Worm (Caenorhabditis elegans): ENCODE data around the gene pde-12.

pde-12 gene

DNA sequence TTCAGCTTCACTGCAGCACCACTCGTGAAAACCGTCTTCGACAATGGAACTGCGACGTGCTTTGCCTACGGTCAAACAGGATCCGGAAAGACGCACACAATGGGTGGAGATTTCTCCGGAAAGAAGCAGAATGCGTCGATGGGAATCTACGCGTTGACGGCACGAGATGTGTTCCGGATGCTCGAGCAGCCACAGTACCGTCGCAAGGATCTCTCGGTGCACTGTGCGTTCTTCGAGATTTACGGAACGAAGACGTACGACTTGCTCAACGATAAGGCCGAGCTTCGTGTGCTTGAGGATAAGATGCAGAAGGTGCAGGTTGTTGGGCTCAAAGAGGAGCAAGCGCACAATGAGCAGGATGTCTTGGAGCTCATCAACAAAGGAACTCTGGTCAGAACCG lies 35.3 kb downstream of the pde-12 start:
- TF ChIP-seq ztf-26 (tag; optimal IDR thresholded peaks at IDR 0.05) (no peak), attf-6 (GFP tag; IDR thresholded peaks at IDR 0.05) (0 out of 2 replicates have a peak, but pooled peaks have one; percentile 10)

- TF ChIP-seq nfyb-1 (GFP tag; IDR thresholded peaks at IDR 0.05) (no peak), hrde-1 (tag; optimal IDR thresholded peaks at IDR 0.05; ENCODE audit: borderline replicate concordance) (no peak), egrh-3 (GFP tag; IDR thresholded peaks at IDR 0.05) (peak; percentile 55; the same call in 1 of the 2 replicates), aptf-2 (GFP tag; conservative IDR thresholded peaks at IDR 0.05) (no peak), F33H1.4 (GFP tag; IDR thresholded peaks at IDR 0.05) (no peak), repo-1 (tag; optimal IDR thresholded peaks at IDR 0.05) (no peak), ztf-3 (GFP tag; optimal IDR thresholded peaks at IDR 0.05) (no peak), attf-5 (GFP tag; optimal IDR thresholded peaks at IDR 0.05) (peak; percentile 5), chd-7 (tag; optimal IDR thresholded peaks at IDR 0.05) (peak; percentile 8), hsf-1 (GFP tag; IDR thresholded peaks at IDR 0.05) (peak; percentile 23), pbrm-1 (GFP tag; IDR thresholded peaks at IDR 0.05) (no peak), snpc-1.3 (tag; optimal IDR thresholded peaks at IDR 0.05; ENCODE audit: insufficient read depth) (no peak), ceh-91 (GFP tag; IDR thresholded peaks at IDR 0.05) (no peak), let-607 (tag; optimal IDR thresholded peaks at IDR 0.05) (no peak), attf-6 (GFP tag; IDR thresholded peaks at IDR 0.05) (0 out of 2 replicates have a peak, but pooled peaks have one; percentile 26), Y95B8A.8 (GFP tag; IDR thresholded peaks at IDR 0.05) (0 out of 2 replicates have a peak, but pooled peaks have one; percentile 5), F52B5.7 (tag; optimal IDR thresholded peaks at IDR 0.05) (no peak), egl-18 (GFP tag; IDR thresholded peaks at IDR 0.05) (no peak), Y53G8AR.9 (GFP tag; conservative IDR thresholded peaks at IDR 0.05) (no peak), F39B2.1 (GFP tag; IDR thresholded peaks at IDR 0.05) (no peak), zfh-2 (GFP tag; conservative IDR thresholded peaks at IDR 0.05) (peak; percentile 80), madf-6 (GFP tag; IDR thresholded peaks at IDR 0.05) (peak; percentile 59), snpc-3.4 (tag; optimal IDR thresholded peaks at IDR 0.05) (no peak), ceh-40 (GFP tag; IDR thresholded peaks at IDR 0.05) (no peak), B0336.3 (GFP tag; IDR thresholded peaks at IDR 0.05) (0 out of 2 replicates have a peak, but pooled peaks have one; percentile 7), ZK185.1 (tag; optimal IDR thresholded peaks at IDR 0.05; ENCODE audit: poor library complexity, severe bottlenecking) (no peak)
Observed at ce11 chrIII:10808802-10809201, 36.0 kb downstream of the pde-12 start.

DNA sequence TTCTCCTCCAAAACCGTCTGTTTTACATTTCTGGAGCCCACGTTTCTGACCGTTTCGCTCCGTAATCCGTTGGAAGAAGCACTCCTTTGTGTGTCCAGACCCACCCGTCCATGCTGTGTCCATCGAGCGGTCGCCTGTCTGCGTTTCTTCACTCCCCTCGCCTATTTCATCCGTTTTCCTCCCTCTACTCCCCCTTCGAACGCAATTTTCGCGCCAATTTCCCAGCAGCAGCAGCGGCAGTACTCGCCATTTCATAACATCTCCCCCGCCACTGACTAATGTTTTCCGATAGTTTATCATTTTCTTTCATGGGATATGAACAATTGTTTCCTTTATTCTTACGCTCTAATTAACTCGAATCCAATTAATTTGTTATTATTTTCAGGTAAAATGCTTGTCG lies 36.9 kb downstream of the pde-12 start:
- no peak for TF ChIP-seq nhr-27 (tag; optimal IDR thresholded peaks at IDR 0.05)
- no peak for TF ChIP-seq pha-4 (tag; optimal IDR thresholded peaks at IDR 0.05)
- TF ChIP-seq C06A6.2 (GFP tag; conservative IDR thresholded peaks at IDR 0.05), result no peak
- no peak for TF ChIP-seq snpc-3.4 (tag; optimal IDR thresholded peaks at IDR 0.05)
- TF ChIP-seq bed-1 (GFP tag; IDR thresholded peaks at IDR 0.05), result no peak
- no peak for TF ChIP-seq him-1 (tag; optimal IDR thresholded peaks at IDR 0.05)
- no peak for TF ChIP-seq K11D2.4 (GFP tag; IDR thresholded peaks at IDR 0.05)
- TF ChIP-seq aptf-2 (GFP tag; conservative IDR thresholded peaks at IDR 0.05), result no peak
- no peak for TF ChIP-seq sdz-38 (tag; optimal IDR thresholded peaks at IDR 0.05)
- TF ChIP-seq fkh-3 (tag; optimal IDR thresholded peaks at IDR 0.05), result no peak
- no peak for TF ChIP-seq madf-8 (GFP tag; conservative IDR thresholded peaks at IDR 0.05)
- TF ChIP-seq nfya-1 (tag; optimal IDR thresholded peaks at IDR 0.05; ENCODE audit: borderline replicate concordance, insufficient read depth), result no peak
- TF ChIP-seq ztf-26 (tag; optimal IDR thresholded peaks at IDR 0.05), result no peak
- TF ChIP-seq ZK185.1 (tag; optimal IDR thresholded peaks at IDR 0.05; ENCODE audit: poor library complexity, severe bottlenecking), result no peak
- no peak for TF ChIP-seq zim-3 (tag; optimal IDR thresholded peaks at IDR 0.05)
- TF ChIP-seq tbx-9 (tag; optimal IDR thresholded peaks at IDR 0.05; ENCODE audit: borderline replicate concordance), result no peak
- TF ChIP-seq hrde-1 (tag; optimal IDR thresholded peaks at IDR 0.05; ENCODE audit: borderline replicate concordance), result no peak
- no peak for TF ChIP-seq snpc-1.1 (tag; optimal IDR thresholded peaks at IDR 0.05; ENCODE audit: insufficient read depth)
- no peak for TF ChIP-seq F22D6.2 (tag; optimal IDR thresholded peaks at IDR 0.05)
- no peak for TF ChIP-seq nhr-179 (tag; optimal IDR thresholded peaks at IDR 0.05)
- no peak for TF ChIP-seq lsy-27 (tag; optimal IDR thresholded peaks at IDR 0.05; ENCODE audit: borderline replicate concordance, insufficient read depth)
- peak; percentile 79 for TF ChIP-seq zfh-2 (GFP tag; conservative IDR thresholded peaks at IDR 0.05)
- no peak for TF ChIP-seq nhr-120 (GFP tag; IDR thresholded peaks at IDR 0.05)
- no peak for TF ChIP-seq let-607 (tag; optimal IDR thresholded peaks at IDR 0.05)

Data from whole organism, young adult.